Worm (Caenorhabditis elegans) whole organism, mixed stage, embryonic: ENCODE results near the gene cut-6.

Experiments used
- M03D4.4 ChIP-seq: sonication (generic microtip); optimal IDR thresholded peaks from 2 replicates; lab custom pipeline; 2017; ENCODE audit warnings: mild to moderate bottlenecking, missing genetic modification characterization, missing compliant biosample characterization
- bed-3 ChIP-seq: fragments of 200-800 bp; sonication (Bioruptor generic); optimal IDR thresholded peaks from 3 replicates; lab custom pipeline; 2018; ENCODE audit warnings: mild to moderate bottlenecking, missing genetic modification characterization, moderate library complexity, missing compliant biosample characterization
- ceh-39 ChIP-seq: fragments of 150-350 bp; optimal IDR thresholded peaks from 2 replicates; lab custom pipeline; 2014; ENCODE audit warnings: missing biosample characterization, missing genetic modification characterization
- ceh-43 ChIP-seq: fragments of 200-800 bp; sonication (Bioruptor generic); optimal IDR thresholded peaks from 2 replicates; lab custom pipeline; 2018; ENCODE audit warnings: mild to moderate bottlenecking, missing genetic modification characterization, moderate library complexity, missing compliant biosample characterization
- ceh-83 ChIP-seq: fragments of 200-800 bp; sonication (Bioruptor generic); optimal IDR thresholded peaks from 2 replicates; lab custom pipeline; 2018; ENCODE audit warnings: mild to moderate bottlenecking, missing genetic modification characterization, missing compliant biosample characterization
- ces-1 ChIP-seq: fragments of 150-350 bp; optimal IDR thresholded peaks from 2 replicates; lab custom pipeline; 2014; ENCODE audit warnings: missing biosample characterization, missing genetic modification reagents, missing genetic modification characterization
- cnd-1 ChIP-seq: fragments of 200-800 bp; sonication (Bioruptor generic); optimal IDR thresholded peaks from 2 replicates; lab custom pipeline; 2018; ENCODE audit warnings: mild to moderate bottlenecking, missing genetic modification characterization, missing compliant biosample characterization
- drap-1 ChIP-seq: fragments of 200-800 bp; sonication (Bioruptor generic); optimal IDR thresholded peaks from 3 replicates; lab custom pipeline; 2018; ENCODE audit warnings: mild to moderate bottlenecking, missing genetic modification characterization, missing compliant biosample characterization
- elt-1 ChIP-seq: sonication (generic microtip); optimal IDR thresholded peaks from 2 replicates; lab custom pipeline; 2017; ENCODE audit warnings: missing genetic modification characterization, mild to moderate bottlenecking, missing compliant biosample characterization, antibody characterized with exemption, moderate library complexity, borderline replicate concordance; ENCODE audit not compliant: insufficient read depth
- elt-3 ChIP-seq: fragments of 150-350 bp; optimal IDR thresholded peaks from 2 replicates; lab custom pipeline; 2014; ENCODE audit warnings: missing biosample characterization, missing genetic modification characterization
- ham-2 ChIP-seq: fragments of 200-800 bp; sonication (Bioruptor generic); optimal IDR thresholded peaks from 2 replicates; lab custom pipeline; 2018; ENCODE audit warnings: mild to moderate bottlenecking, missing genetic modification characterization, missing compliant biosample characterization
- hlh-1 ChIP-seq: fragments of 150-350 bp; optimal IDR thresholded peaks from 2 replicates; lab custom pipeline; 2014; ENCODE audit warnings: missing biosample characterization, missing genetic modification reagents, missing genetic modification characterization
- lin-13 ChIP-seq: fragments of 150-350 bp; optimal IDR thresholded peaks from 2 replicates; lab custom pipeline; 2014; ENCODE audit warnings: missing biosample characterization, missing genetic modification characterization
- lsy-2 ChIP-seq: fragments of 150-350 bp; optimal IDR thresholded peaks from 2 replicates; lab custom pipeline; 2014; ENCODE audit warnings: missing biosample characterization, missing genetic modification characterization
- mab-5 ChIP-seq: fragments of 150-350 bp; optimal IDR thresholded peaks from 2 replicates; lab custom pipeline; 2014; ENCODE audit warnings: missing biosample characterization, missing genetic modification characterization
- mep-1 ChIP-seq: fragments of 150-350 bp; optimal IDR thresholded peaks from 2 replicates; lab custom pipeline; 2017; ENCODE audit warnings: missing biosample characterization, missing genetic modification reagents, missing genetic modification characterization, inconsistent platforms
- nhr-12 ChIP-seq: fragments of 150-350 bp; optimal IDR thresholded peaks from 2 replicates; lab custom pipeline; 2014; ENCODE audit warnings: missing biosample characterization, missing genetic modification characterization
- nhr-2 ChIP-seq: fragments of 150-350 bp; optimal IDR thresholded peaks from 2 replicates; lab custom pipeline; 2014; ENCODE audit warnings: missing biosample characterization, missing genetic modification characterization
- nhr-28 ChIP-seq: fragments of 150-350 bp; optimal IDR thresholded peaks from 2 replicates; lab custom pipeline; 2014; ENCODE audit warnings: missing biosample characterization, missing genetic modification characterization
- nhr-76 ChIP-seq: sonication (generic microtip); optimal IDR thresholded peaks from 2 replicates; lab custom pipeline; 2017; ENCODE audit warnings: missing biosample characterization, missing genetic modification characterization
- pha-4 ChIP-seq: fragments of 150-350 bp; optimal IDR thresholded peaks from 2 replicates; lab custom pipeline; 2018; ENCODE audit warnings: missing biosample characterization, missing genetic modification reagents, missing genetic modification characterization
- sem-2 ChIP-seq: fragments of 200-800 bp; sonication (Bioruptor generic); optimal IDR thresholded peaks from 2 replicates; lab custom pipeline; 2018; ENCODE audit warnings: mild to moderate bottlenecking, missing genetic modification characterization, missing compliant biosample characterization
- snpc-4 ChIP-seq: fragments of 150-350 bp; optimal IDR thresholded peaks from 2 replicates; lab custom pipeline; 2014; ENCODE audit warnings: missing biosample characterization, missing genetic modification characterization
- sptf-1 ChIP-seq: sonication (generic microtip); optimal IDR thresholded peaks from 2 replicates; lab custom pipeline; 2017; ENCODE audit warnings: mild to moderate bottlenecking, missing genetic modification characterization, moderate library complexity, missing compliant biosample characterization
- unc-120 ChIP-seq: sonication (generic microtip); optimal IDR thresholded peaks from 2 replicates; lab custom pipeline; 2017; ENCODE audit warnings: missing genetic modification characterization, missing compliant biosample characterization; ENCODE audit not compliant: poor library complexity, severe bottlenecking
- unc-39 ChIP-seq: fragments of 150-350 bp; optimal IDR thresholded peaks from 2 replicates; lab custom pipeline; 2014; ENCODE audit warnings: missing biosample characterization, missing genetic modification characterization
- unc-62 ChIP-seq: fragments of 150-350 bp; optimal IDR thresholded peaks from 2 replicates; lab custom pipeline; 2014; ENCODE audit warnings: missing biosample characterization, missing genetic modification reagents, missing genetic modification characterization
- zip-8 ChIP-seq: fragments of 150-350 bp; optimal IDR thresholded peaks from 2 replicates; lab custom pipeline; 2014; ENCODE audit warnings: missing biosample characterization, missing genetic modification characterization
- ztf-11 ChIP-seq: fragments of 150-350 bp; optimal IDR thresholded peaks from 2 replicates; lab custom pipeline; 2014; ENCODE audit warnings: missing biosample characterization, missing genetic modification characterization

Gene cut-6

ce11 chrIII:10877542-10877941 lies 33.7 kb upstream of the cut-6 start:
- TF ChIP-seq ceh-39 (tag; lab: Kevin White, UChicago) (no peak), unc-120 (no peak), ztf-11 (tag; lab: Kevin White, UChicago) (no peak), M03D4.4 (no peak), cnd-1 (no peak), ham-2 (GFP tag; lab: Kevin White, UChicago) (no peak), nhr-2 (tag; lab: Kevin White, UChicago) (no peak), zip-8 (tag; lab: Kevin White, UChicago) (no peak)

ce11 chrIII:10880083-10880482 lies 31.2 kb upstream of the cut-6 start, which contains the start of gene C44B9.3:
TSS of gene C44B9.3 (minus strand) at chrIII:10880183.
- TF ChIP-seq sem-2 (GFP tag; lab: Kevin White, UChicago) (no peak), pha-4 (tag; lab: Kevin White, UChicago) (no peak), lin-13 (tag; lab: Kevin White, UChicago) (no peak), ham-2 (GFP tag; lab: Kevin White, UChicago) (no peak), bed-3 (GFP tag; lab: Kevin White, UChicago) (no peak)

- TF ChIP-seq unc-62 (GFP tag; lab: Kevin White, UChicago) (no peak), ces-1 (GFP tag; lab: Kevin White, UChicago) (no peak), unc-39 (no peak), nhr-76 (tag; lab: Kevin White, UChicago) (no peak)
- TF ChIP-seq, all 35 proteins: peak for 0
These were observed 29.8 kb upstream of the cut-6 start, which contains the start of gene athp-1 for ce11 chrIII:10881462-10881861. TSS of gene athp-1 (plus strand) at chrIII:10881766.

ce11 chrIII:10881996-10882395 lies 29.3 kb upstream of the cut-6 start:
- peak; percentile 47 for TF ChIP-seq lin-13 (tag; lab: Kevin White, UChicago)
- no peak for TF ChIP-seq unc-62 (GFP tag; lab: Kevin White, UChicago)
- peak; percentile 26 for TF ChIP-seq mep-1 (tag; lab: Kevin White, UChicago)
- TF ChIP-seq ceh-39 (tag; lab: Kevin White, UChicago), result no peak
- TF ChIP-seq pha-4 (tag; lab: Kevin White, UChicago), result peak; percentile 52
- no peak for TF ChIP-seq nhr-76 (tag; lab: Kevin White, UChicago)
- TF ChIP-seq M03D4.4, result peak; percentile 7
- TF ChIP-seq drap-1 (GFP tag; lab: Kevin White, UChicago), result no peak
- peak; percentile 24 for TF ChIP-seq lsy-2 (tag; lab: Kevin White, UChicago)
- TF ChIP-seq unc-39, result no peak
- no peak for TF ChIP-seq nhr-12 (tag; lab: Kevin White, UChicago)
- no peak for TF ChIP-seq mab-5 (tag; lab: Kevin White, UChicago)
- no peak for TF ChIP-seq hlh-1
- TF ChIP-seq ces-1 (GFP tag; lab: Kevin White, UChicago), result peak; percentile 77

- TF ChIP-seq lin-13 (tag; lab: Kevin White, UChicago) (no peak), bed-3 (GFP tag; lab: Kevin White, UChicago) (no peak), ces-1 (GFP tag; lab: Kevin White, UChicago) (no peak), unc-120 (no peak), snpc-4 (tag; lab: Kevin White, UChicago) (no peak), M03D4.4 (no peak), drap-1 (GFP tag; lab: Kevin White, UChicago) (no peak), ham-2 (GFP tag; lab: Kevin White, UChicago) (no peak), ceh-39 (tag; lab: Kevin White, UChicago) (no peak), elt-1 (tag; lab: Kevin White, UChicago) (no peak), pha-4 (tag; lab: Kevin White, UChicago) (no peak), hlh-1 (no peak), elt-3 (tag; lab: Kevin White, UChicago) (no peak), lsy-2 (tag; lab: Kevin White, UChicago) (no peak), nhr-12 (tag; lab: Kevin White, UChicago) (no peak)
These were observed 22.4 kb upstream of the cut-6 start for ce11 chrIII:10888824-10889223.

- TF ChIP-seq ham-2 (GFP tag; lab: Kevin White, UChicago) (no peak), ceh-83 (GFP tag; lab: Kevin White, UChicago) (no peak), mep-1 (tag; lab: Kevin White, UChicago) (no peak), sptf-1 (tag; lab: Kevin White, UChicago) (no peak), ceh-43 (GFP tag; lab: Kevin White, UChicago) (no peak), nhr-28 (tag; lab: Kevin White, UChicago) (no peak)
These were observed 17.0 kb upstream of the cut-6 start, which contains the start of gene fbxb-87 for ce11 chrIII:10894220-10894619. TSS of gene fbxb-87 (plus strand) at chrIII:10894520.
